Worm (Caenorhabditis elegans) whole organism, young adult: ENCODE data around the gene F47B8.3.

ENCODE experiments used
- C06A6.2 ChIP-seq: fragments of 200-800 bp; sonication (Bioruptor generic); conservative IDR thresholded peaks from 2 replicates; pipeline ENCODE4 v1.3.6; 2022; ENCODE audit warnings: missing genetic modification characterization, missing compliant biosample characterization
- F49E8.2 ChIP-seq: sonication (generic microtip); optimal IDR thresholded peaks from 3 replicates; lab custom pipeline; 2017; ENCODE audit warnings: missing genetic modification characterization, mild to moderate bottlenecking, missing compliant biosample characterization, antibody characterized with exemption, moderate library complexity; ENCODE audit not compliant: insufficient read depth
- F57A8.1 ChIP-seq: fragments of 200-800 bp; sonication (Bioruptor generic); optimal IDR thresholded peaks from 2 replicates; lab custom pipeline; 2018; ENCODE audit warnings: mild to moderate bottlenecking, missing genetic modification characterization, moderate library complexity, missing compliant biosample characterization
- F57C9.4 ChIP-seq: sonication (generic microtip); optimal IDR thresholded peaks from 2 replicates; lab custom pipeline; 2017; ENCODE audit warnings: mild to moderate bottlenecking, missing genetic modification characterization, missing compliant biosample characterization
- K12H6.12 ChIP-seq: fragments of 200-800 bp; sonication (Bioruptor generic); optimal IDR thresholded peaks from 2 replicates; lab custom pipeline; 2018; ENCODE audit warnings: mild to moderate bottlenecking, missing genetic modification characterization, missing compliant biosample characterization
- T07F8.4 ChIP-seq: sonication (generic microtip); optimal IDR thresholded peaks from 2 replicates; lab custom pipeline; 2016; ENCODE audit warnings: mild to moderate bottlenecking, missing genetic modification characterization, moderate library complexity, missing compliant biosample characterization
- Y56A3A.18 ChIP-seq: fragments of 200-800 bp; sonication (Bioruptor generic); IDR thresholded peaks from 2 replicates; pipeline ENCODE4 v1.3.6; 2022; ENCODE audit warnings: missing genetic modification reagents, missing genetic modification characterization, missing compliant biosample characterization
- Y95B8A.8 ChIP-seq: fragments of 200-800 bp; sonication (Bioruptor generic); IDR thresholded peaks from 2 replicates; pipeline ENCODE4 v1.3.6; 2022; ENCODE audit warnings: missing genetic modification reagents, missing genetic modification characterization, missing compliant biosample characterization
- ZK185.1 ChIP-seq: sonication (generic microtip); optimal IDR thresholded peaks from 2 replicates; lab custom pipeline; 2016; ENCODE audit warnings: mild to moderate bottlenecking, missing genetic modification characterization, missing compliant biosample characterization; ENCODE audit not compliant: poor library complexity, severe bottlenecking
- akir-1 ChIP-seq: fragments of 200-800 bp; sonication (Bioruptor generic); optimal IDR thresholded peaks from 2 replicates; lab custom pipeline; 2018; ENCODE audit warnings: mild to moderate bottlenecking, missing genetic modification characterization, moderate library complexity, missing compliant biosample characterization
- attf-3 ChIP-seq: fragments of 200-800 bp; sonication (Bioruptor generic); conservative IDR thresholded peaks from 2 replicates; pipeline ENCODE4 v1.3.6; 2022; ENCODE audit warnings: missing genetic modification reagents, missing genetic modification characterization, missing compliant biosample characterization
- attf-6 ChIP-seq: fragments of 200-800 bp; sonication (Bioruptor generic); IDR thresholded peaks from 2 replicates; pipeline ENCODE4 v1.3.6; 2022; ENCODE audit warnings: missing genetic modification reagents, missing genetic modification characterization, missing compliant biosample characterization
- bed-1 ChIP-seq: fragments of 200-800 bp; sonication (Bioruptor generic); IDR thresholded peaks from 2 replicates; pipeline ENCODE4 v1.3.6; 2022; ENCODE audit warnings: missing genetic modification reagents, missing genetic modification characterization, missing compliant biosample characterization
- ccch-3 ChIP-seq: fragments of 200-800 bp; sonication (Bioruptor generic); optimal IDR thresholded peaks from 2 replicates; lab custom pipeline; 2018; ENCODE audit warnings: mild to moderate bottlenecking, missing genetic modification characterization, missing compliant biosample characterization
- cebp-1 ChIP-seq, 2 experiments: fragments of 200-800 bp in 1 of 2; sonication (Bioruptor generic) in 1 of 2; sonication (generic microtip) in 1 of 2; IDR thresholded peaks in 1 of 2; optimal IDR thresholded peaks in 1 of 2; 2 replicates each; pipeline versions ENCODE4 v1.3.6 to Lab custom; 2017 to 2022; ENCODE audit warnings: missing compliant biosample characterization in 2 of 2, missing genetic modification characterization in 2 of 2, mild to moderate bottlenecking in 1 of 2, missing genetic modification reagents in 1 of 2, moderate library complexity in 1 of 2
- ceh-100 ChIP-seq: fragments of 200-800 bp; sonication (Bioruptor generic); IDR thresholded peaks from 2 replicates; pipeline ENCODE4 v1.3.6; 2022; ENCODE audit warnings: missing genetic modification reagents, missing genetic modification characterization, missing compliant biosample characterization
- ceh-79 ChIP-seq: sonication (generic microtip); optimal IDR thresholded peaks from 2 replicates; lab custom pipeline; 2017; ENCODE audit warnings: mild to moderate bottlenecking, missing genetic modification characterization, missing compliant biosample characterization
- dox-1 ChIP-seq: fragments of 200-800 bp; sonication (Bioruptor generic); IDR thresholded peaks from 2 replicates; pipeline ENCODE4 v1.3.6; 2022; ENCODE audit warnings: missing genetic modification reagents, missing genetic modification characterization, missing compliant biosample characterization
- dpff-1 ChIP-seq: sonication (generic microtip); optimal IDR thresholded peaks from 2 replicates; lab custom pipeline; 2017; ENCODE audit warnings: mild to moderate bottlenecking, missing genetic modification characterization, missing compliant biosample characterization
- egl-18 ChIP-seq: fragments of 200-800 bp; sonication (Bioruptor generic); IDR thresholded peaks from 2 replicates; pipeline ENCODE4 v1.3.6; 2022; ENCODE audit warnings: missing genetic modification reagents, missing genetic modification characterization, missing compliant biosample characterization
- fkh-3 ChIP-seq: sonication (generic microtip); optimal IDR thresholded peaks from 2 replicates; lab custom pipeline; 2016; ENCODE audit warnings: mild to moderate bottlenecking, missing genetic modification characterization, missing compliant biosample characterization
- gei-17 ChIP-seq: fragments of 200-800 bp; sonication (Bioruptor generic); optimal IDR thresholded peaks from 2 replicates; lab custom pipeline; 2018; ENCODE audit warnings: mild to moderate bottlenecking, missing genetic modification characterization, missing compliant biosample characterization
- hlh-12 ChIP-seq: sonication (generic microtip); optimal IDR thresholded peaks from 2 replicates; lab custom pipeline; 2016; ENCODE audit warnings: missing genetic modification characterization, missing compliant biosample characterization
- hmg-1.2 ChIP-seq: fragments of 200-800 bp; sonication (Bioruptor generic); IDR thresholded peaks from 2 replicates; pipeline ENCODE4 v1.3.6; 2022; ENCODE audit warnings: missing genetic modification reagents, missing genetic modification characterization, missing compliant biosample characterization
- hmg-20 ChIP-seq: fragments of 200-800 bp; sonication (Bioruptor generic); IDR thresholded peaks from 2 replicates; pipeline ENCODE4 v1.3.6; 2022; ENCODE audit warnings: missing genetic modification reagents, missing genetic modification characterization, missing compliant biosample characterization
- hsf-1 ChIP-seq: fragments of 200-800 bp; sonication (Bioruptor generic); IDR thresholded peaks from 2 replicates; pipeline ENCODE4 v1.3.6; 2022; ENCODE audit warnings: missing genetic modification reagents, missing genetic modification characterization, missing compliant biosample characterization
- let-607 ChIP-seq, 2 experiments: fragments of 200-800 bp in 1 of 2; sonication (Bioruptor generic) in 1 of 2; sonication (generic microtip) in 1 of 2; optimal IDR thresholded peaks; 2 replicates each; lab custom pipeline; 2016 to 2018; ENCODE audit warnings: mild to moderate bottlenecking in 2 of 2, missing compliant biosample characterization in 2 of 2, missing genetic modification characterization in 2 of 2, moderate library complexity in 2 of 2, missing genotype in 1 of 2
- lin-35 ChIP-seq, 3 experiments: fragments of 150-350 bp in 2 of 3; sonication (generic microtip) in 1 of 3; optimal IDR thresholded peaks; 2 replicates each; lab custom pipeline; 2014 to 2018; ENCODE audit warnings: missing biosample characterization in 3 of 3, missing genetic modification characterization in 3 of 3, missing genetic modification reagents in 3 of 3
- lir-1 ChIP-seq: fragments of 200-800 bp; sonication (Bioruptor generic); conservative IDR thresholded peaks from 2 replicates; pipeline ENCODE4 v1.3.6; 2022; ENCODE audit warnings: missing genetic modification reagents, missing genetic modification characterization, missing compliant biosample characterization
- madf-3 ChIP-seq: fragments of 200-800 bp; sonication (Bioruptor generic); IDR thresholded peaks from 2 replicates; pipeline ENCODE4 v1.3.6; 2022; ENCODE audit warnings: missing genetic modification reagents, missing genetic modification characterization, missing compliant biosample characterization
- nfyb-1 ChIP-seq: fragments of 200-800 bp; sonication (Bioruptor generic); IDR thresholded peaks from 2 replicates; pipeline ENCODE4 v1.3.6; 2022; ENCODE audit warnings: missing genetic modification reagents, missing genetic modification characterization, missing compliant biosample characterization
- nhr-80 ChIP-seq: sonication (generic microtip); optimal IDR thresholded peaks from 2 replicates; lab custom pipeline; 2016; ENCODE audit warnings: missing genetic modification characterization, missing compliant biosample characterization
- rcor-1 ChIP-seq: fragments of 200-800 bp; sonication (Bioruptor generic); IDR thresholded peaks from 2 replicates; pipeline ENCODE4 v1.3.6; 2022; ENCODE audit warnings: missing genetic modification reagents, missing genetic modification characterization, missing compliant biosample characterization
- rpc-1 ChIP-seq, 2 experiments: fragments of 150-350 bp in 1 of 2; sonication (generic microtip) in 1 of 2; optimal IDR thresholded peaks; 2 replicates each; lab custom pipeline; 2014 to 2018; ENCODE audit warnings: missing biosample characterization in 1 of 2, missing genetic modification characterization in 1 of 2, missing genetic modification reagents in 1 of 2, missing genotype in 1 of 2
- snpc-1.1 ChIP-seq: sonication (generic microtip); optimal IDR thresholded peaks from 2 replicates; lab custom pipeline; 2017; ENCODE audit warnings: missing genetic modification characterization, mild to moderate bottlenecking, missing compliant biosample characterization, antibody characterized with exemption, moderate library complexity, missing genotype, missing genetic modification reagents; ENCODE audit not compliant: insufficient read depth
- snpc-3.4 ChIP-seq: sonication (generic microtip); optimal IDR thresholded peaks from 2 replicates; lab custom pipeline; 2017; ENCODE audit warnings: missing genetic modification characterization, mild to moderate bottlenecking, missing compliant biosample characterization, antibody characterized with exemption, moderate library complexity, missing genotype, missing genetic modification reagents
- snpc-4 ChIP-seq, 5 experiments: fragments of 150-350 bp in 1 of 5; sonication (generic microtip) in 4 of 5; optimal IDR thresholded peaks; 2 replicates each; lab custom pipeline; 2014 to 2018; ENCODE audit warnings: missing genetic modification characterization in 5 of 5, missing biosample characterization in 3 of 5, antibody characterized with exemption in 2 of 5, mild to moderate bottlenecking in 2 of 5, missing compliant biosample characterization in 2 of 5, missing genotype in 2 of 5, moderate library complexity in 2 of 5, missing genetic modification reagents in 1 of 5
- sptf-2 ChIP-seq: fragments of 200-800 bp; sonication (Bioruptor generic); optimal IDR thresholded peaks from 2 replicates; lab custom pipeline; 2018; ENCODE audit warnings: mild to moderate bottlenecking, missing genetic modification characterization, missing compliant biosample characterization
- unc-62 ChIP-seq: fragments of 150-350 bp; optimal IDR thresholded peaks from 2 replicates; lab custom pipeline; 2014; ENCODE audit warnings: missing biosample characterization, missing genetic modification reagents, missing genetic modification characterization
- zim-3 ChIP-seq: sonication (generic microtip); optimal IDR thresholded peaks from 2 replicates; lab custom pipeline; 2017; ENCODE audit warnings: mild to moderate bottlenecking, missing genetic modification characterization, moderate library complexity, missing compliant biosample characterization
- ztf-26 ChIP-seq: sonication (generic microtip); optimal IDR thresholded peaks from 2 replicates; lab custom pipeline; 2017; ENCODE audit warnings: missing genetic modification characterization, missing compliant biosample characterization

Gene F47B8.3

DNA sequence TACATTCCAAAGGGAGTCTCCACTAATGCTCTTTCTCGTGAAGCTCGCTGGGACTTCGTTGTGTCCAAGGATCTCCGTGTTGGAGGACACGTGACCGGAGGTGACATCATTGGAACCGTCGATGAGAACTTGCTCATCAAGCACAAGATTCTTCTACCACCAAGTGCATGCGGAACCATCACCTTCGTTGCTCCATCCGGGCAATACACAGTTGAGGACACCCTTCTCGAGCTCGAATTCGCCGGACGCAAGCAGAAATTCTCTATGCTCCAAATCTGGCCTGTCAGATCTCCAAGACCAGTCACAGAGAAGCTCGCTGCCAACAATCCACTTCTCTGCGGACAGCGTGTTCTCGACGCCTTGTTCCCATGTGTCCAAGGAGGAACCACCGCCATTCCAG is 29.2 kb upstream of the F47B8.3 start (continued):
- TF ChIP-seq dpff-1 (peak; percentile 27), egl-18 (GFP tag; lab: Robert Waterston, UW) (0 out of 2 replicates have a peak, but pooled peaks have one; percentile 13), attf-3 (GFP tag; lab: Robert Waterston, UW) (no peak), rcor-1 (no peak), akir-1 (GFP tag; lab: Kevin White, UChicago) (no peak), T07F8.4 (tag; lab: Kevin White, UChicago) (no peak), attf-6 (GFP tag; lab: Robert Waterston, UW) (no peak), F49E8.2 (tag; lab: Kevin White, UChicago) (no peak), K12H6.12 (tag; lab: Kevin White, UChicago) (no peak), hmg-20 (GFP tag; lab: Robert Waterston, UW) (no peak), bed-1 (GFP tag; lab: Robert Waterston, UW) (no peak), let-607 (tag; optimal IDR thresholded peaks at IDR 0.05; lab: Kevin White, UChicago) (peak in 1 of 2 experiments; percentile 9)

ce11 chrV:14351629-14352028 is 28.8 kb upstream of the F47B8.3 start, which contains the start of gene vha-13:
vha-13 (plus strand) TSS chrV:14351709.
- TF ChIP-seq bed-1 (GFP tag; lab: Robert Waterston, UW): no peak
- peak; percentile 35; the same call in 1 of the 2 replicates for TF ChIP-seq hsf-1

- TF ChIP-seq Y95B8A.8 (GFP tag; lab: Robert Waterston, UW) (no peak), cebp-1 (GFP tag; IDR thresholded peaks at IDR 0.05; lab: Robert Waterston, UW) (no peak), cebp-1 (tag; optimal IDR thresholded peaks at IDR 0.05; lab: Kevin White, UChicago) (peak; percentile 83), nfyb-1 (peak; percentile 89), hmg-1.2 (peak; percentile 60; the same call in 1 of the 2 replicates), ztf-26 (tag; lab: Kevin White, UChicago) (peak; percentile 54), sptf-2 (GFP tag; lab: Kevin White, UChicago) (no peak), ccch-3 (GFP tag; lab: Kevin White, UChicago) (no peak), snpc-3.4 (tag; lab: Kevin White, UChicago) (no peak), C06A6.2 (GFP tag; lab: Robert Waterston, UW) (peak; percentile 59; the same call in 1 of the 2 replicates), nhr-80 (tag; lab: Kevin White, UChicago) (peak; percentile 99), let-607 (tag; optimal IDR thresholded peaks at IDR 0.05; lab: Kevin White, UChicago) (peak; percentile 75 to 87), ZK185.1 (tag; lab: Kevin White, UChicago) (peak; percentile 72), snpc-4 (GFP tag; optimal IDR thresholded peaks at IDR 0.05; lab: Kevin White, UChicago) (no peak), snpc-4 (tag; optimal IDR thresholded peaks at IDR 0.05; lab: Kevin White, UChicago) (peak; percentile 27 to 70 (median 58)), dox-1 (GFP tag; lab: Robert Waterston, UW) (peak; percentile 90), lir-1 (GFP tag; lab: Robert Waterston, UW) (0 out of 2 replicates have a peak, but pooled peaks have one; percentile 47), K12H6.12 (tag; lab: Kevin White, UChicago) (peak; percentile 67), rpc-1 (optimal IDR thresholded peaks at IDR 0.05; lab: Kevin White, UChicago) (no peak), rpc-1 (tag; optimal IDR thresholded peaks at IDR 0.05; lab: Kevin White, UChicago) (no peak), zim-3 (tag; lab: Kevin White, UChicago) (no peak), lin-35 (GFP tag; optimal IDR thresholded peaks at IDR 0.05; lab: Kevin White, UChicago) (peak in 1 of 3 experiments; percentile 69), ceh-79 (tag; lab: Kevin White, UChicago) (no peak), egl-18 (GFP tag; lab: Robert Waterston, UW) (no peak), T07F8.4 (tag; lab: Kevin White, UChicago) (no peak), snpc-1.1 (no peak), Y56A3A.18 (GFP tag; lab: Robert Waterston, UW) (no peak), hlh-12 (tag; lab: Kevin White, UChicago) (no peak), bed-1 (GFP tag; lab: Robert Waterston, UW) (no peak), madf-3 (GFP tag; lab: Robert Waterston, UW) (0 out of 2 replicates have a peak, but pooled peaks have one; percentile 18), F57C9.4 (tag; lab: Kevin White, UChicago) (no peak), unc-62 (GFP tag; lab: Kevin White, UChicago) (no peak), ceh-100 (GFP tag; lab: Robert Waterston, UW) (peak; percentile 70), fkh-3 (tag; lab: Kevin White, UChicago) (no peak), gei-17 (GFP tag; lab: Kevin White, UChicago) (no peak), F57A8.1 (GFP tag; lab: Kevin White, UChicago) (no peak)
These were observed 28.1 kb upstream of the F47B8.3 start for ce11 chrV:14350949-14351348.
